Fruit fly (Drosophila melanogaster) whole organism, pupa: Measurements from ENCODE around the gene CG7115.

Experiments
- CG8301 ChIP-seq: fragments of 200-800 bp; sonication (Bioruptor generic); optimal IDR thresholded peaks from 2 replicates; lab custom pipeline; 2018; ENCODE audit warnings: missing biosample characterization, mild to moderate bottlenecking, missing genetic modification characterization
- Ets98B ChIP-seq: fragments of 200-800 bp; sonication (Bioruptor generic); IDR thresholded peaks from 2 replicates; pipeline ENCODE4 v1.3.6; 2022; ENCODE audit warnings: missing biosample characterization, missing genetic modification characterization

DNA sequence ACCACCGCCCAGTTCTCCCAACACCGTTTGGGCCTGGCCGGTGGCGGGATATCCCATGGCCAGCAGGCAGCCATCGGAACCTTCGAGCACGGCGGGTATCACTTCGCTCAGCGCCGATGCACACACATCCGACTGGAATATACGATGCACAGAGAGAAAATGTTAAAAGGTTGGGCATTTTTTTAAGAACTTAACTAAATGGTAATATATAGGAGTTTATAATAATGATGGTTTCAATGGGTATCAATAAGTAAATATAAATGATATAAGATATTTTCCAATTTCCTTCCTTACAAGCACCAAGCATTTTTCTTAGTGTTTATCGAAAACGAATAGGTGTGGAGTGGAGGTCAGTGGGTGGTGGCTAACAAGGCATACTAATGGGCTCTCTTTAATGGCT lies 30.7 kb downstream of the CG7115 start:
- no peak for TF ChIP-seq Ets98B (GFP tag; lab: Robert Waterston, UW)
- TF ChIP-seq CG8301 (tag; lab: Kevin White, UChicago) = no peak
